Worm (Caenorhabditis elegans) whole organism, L1 larva: ENCODE data around the gene C07C7.1.

Source experiments
- C16A3.4 ChIP-seq: fragments of 150-350 bp; optimal IDR thresholded peaks from 2 replicates; lab custom pipeline; 2014; ENCODE audit warnings: missing biosample characterization, missing genetic modification characterization
- C34B4.2 ChIP-seq: sonication (generic microtip); optimal IDR thresholded peaks from 2 replicates; lab custom pipeline; 2017; ENCODE audit warnings: mild to moderate bottlenecking, missing genetic modification characterization, missing compliant biosample characterization
- Y116A8C.19 ChIP-seq: sonication (generic microtip); optimal IDR thresholded peaks from 2 replicates; lab custom pipeline; 2016; ENCODE audit warnings: missing compliant biosample characterization, missing genetic modification characterization, borderline replicate concordance
- alr-1 ChIP-seq: fragments of 200-800 bp; sonication (Bioruptor generic); optimal IDR thresholded peaks from 2 replicates; lab custom pipeline; 2018; ENCODE audit warnings: borderline replicate concordance, mild to moderate bottlenecking, missing genetic modification characterization, missing compliant biosample characterization
- aly-2 ChIP-seq: fragments of 150-350 bp; optimal IDR thresholded peaks from 2 replicates; lab custom pipeline; 2014; ENCODE audit warnings: missing biosample characterization, missing genetic modification characterization
- ceh-82 ChIP-seq, 3 experiments: fragments of 150-350 bp in 1 of 3; sonication (generic microtip) in 2 of 3; optimal IDR thresholded peaks; 2 replicates each; lab custom pipeline; 2014 to 2017; ENCODE audit warnings: missing biosample characterization in 3 of 3, missing genetic modification characterization in 3 of 3
- ces-1 ChIP-seq: fragments of 150-350 bp; optimal IDR thresholded peaks from 2 replicates; lab custom pipeline; 2014; ENCODE audit warnings: missing biosample characterization, missing genetic modification reagents, missing genetic modification characterization
- efl-1 ChIP-seq, 4 experiments: fragments of 150-350 bp; optimal IDR thresholded peaks in 3 of 4; peaks in 1 of 4; 1 replicate in 1 of 4; 2 replicates in 3 of 4; lab custom pipeline; 2014; ENCODE audit warnings: missing biosample characterization in 2 of 4, missing genetic modification characterization in 2 of 4, missing genetic modification reagents in 2 of 4
- efl-3 ChIP-seq: fragments of 200-800 bp; sonication (Bioruptor generic); optimal IDR thresholded peaks from 2 replicates; lab custom pipeline; 2018; ENCODE audit warnings: mild to moderate bottlenecking, missing genetic modification characterization, missing compliant biosample characterization
- elt-3 ChIP-seq, 6 experiments: fragments of 150-350 bp in 1 of 6; sonication (generic microtip); optimal IDR thresholded peaks; 2 replicates each; lab custom pipeline; 2017 to 2018; ENCODE audit warnings: missing biosample characterization in 6 of 6, missing genetic modification characterization in 6 of 6, inconsistent platforms in 1 of 6
- fkh-10 ChIP-seq: sonication (generic microtip); optimal IDR thresholded peaks from 2 replicates; lab custom pipeline; 2017; ENCODE audit warnings: missing biosample characterization, missing genetic modification reagents, missing genetic modification characterization
- fos-1 ChIP-seq: fragments of 150-350 bp; optimal IDR thresholded peaks from 2 replicates; lab custom pipeline; 2014; ENCODE audit warnings: missing biosample characterization, missing genetic modification characterization
- hlh-17 ChIP-seq: fragments of 200-800 bp; sonication (Bioruptor generic); optimal IDR thresholded peaks from 2 replicates; lab custom pipeline; 2018; ENCODE audit warnings: missing genetic modification characterization, mild to moderate bottlenecking, missing compliant biosample characterization, moderate library complexity, borderline replicate concordance
- hpl-2 ChIP-seq: fragments of 150-350 bp; optimal IDR thresholded peaks from 2 replicates; lab custom pipeline; 2014; ENCODE audit warnings: missing biosample characterization, missing genetic modification reagents, missing genetic modification characterization
- lin-13 ChIP-seq: fragments of 150-350 bp; optimal IDR thresholded peaks from 2 replicates; lab custom pipeline; 2014; ENCODE audit warnings: missing biosample characterization, missing genetic modification reagents, missing genetic modification characterization
- lin-35 ChIP-seq, 2 experiments: fragments of 150-350 bp; optimal IDR thresholded peaks; 2 replicates each; lab custom pipeline; 2014; ENCODE audit warnings: missing biosample characterization in 2 of 2, missing genetic modification characterization in 2 of 2, missing genetic modification reagents in 2 of 2
- lin-39 ChIP-seq: fragments of 150-350 bp; optimal IDR thresholded peaks from 2 replicates; lab custom pipeline; 2014; ENCODE audit warnings: missing biosample characterization, missing genetic modification reagents, missing genetic modification characterization
- mef-2 ChIP-seq: fragments of 150-350 bp; optimal IDR thresholded peaks from 2 replicates; lab custom pipeline; 2014; ENCODE audit warnings: missing biosample characterization, missing genetic modification characterization
- nhr-12 ChIP-seq: sonication (generic microtip); optimal IDR thresholded peaks from 2 replicates; lab custom pipeline; 2017; ENCODE audit warnings: missing biosample characterization, missing genetic modification characterization
- nhr-20 ChIP-seq: sonication (generic microtip); optimal IDR thresholded peaks from 2 replicates; lab custom pipeline; 2016; ENCODE audit warnings: mild to moderate bottlenecking, missing genetic modification characterization, missing compliant biosample characterization
- nhr-237 ChIP-seq: fragments of 150-350 bp; optimal IDR thresholded peaks from 2 replicates; lab custom pipeline; 2014; ENCODE audit warnings: missing biosample characterization, missing genetic modification characterization
- nhr-47 ChIP-seq: sonication (generic microtip); optimal IDR thresholded peaks from 2 replicates; lab custom pipeline; 2016; ENCODE audit warnings: mild to moderate bottlenecking, missing genetic modification characterization, moderate library complexity, missing compliant biosample characterization
- nhr-71 ChIP-seq: sonication (generic microtip); optimal IDR thresholded peaks from 2 replicates; lab custom pipeline; 2016; ENCODE audit warnings: mild to moderate bottlenecking, missing genetic modification characterization, moderate library complexity, missing compliant biosample characterization
- nhr-85 ChIP-seq: sonication (generic microtip); peaks from one replicate; lab custom pipeline; 2016; ENCODE audit warnings: missing genetic modification characterization, inconsistent platforms, missing compliant biosample characterization
- pag-3 ChIP-seq: sonication (generic microtip); optimal IDR thresholded peaks from 2 replicates; lab custom pipeline; 2017; ENCODE audit warnings: missing genetic modification characterization, mild to moderate bottlenecking, missing compliant biosample characterization, antibody characterized with exemption, borderline replicate concordance; ENCODE audit not compliant: insufficient read depth
- pax-3 ChIP-seq: fragments of 200-800 bp; sonication (Bioruptor generic); optimal IDR thresholded peaks from 2 replicates; lab custom pipeline; 2018; ENCODE audit warnings: mild to moderate bottlenecking, missing genetic modification characterization, moderate library complexity, missing compliant biosample characterization
- rnt-1 ChIP-seq: sonication (generic microtip); optimal IDR thresholded peaks from 2 replicates; lab custom pipeline; 2016; ENCODE audit warnings: mild to moderate bottlenecking, missing genetic modification characterization, moderate library complexity, missing compliant biosample characterization
- skn-1 ChIP-seq: fragments of 150-350 bp; optimal IDR thresholded peaks from 2 replicates; lab custom pipeline; 2014; ENCODE audit warnings: missing biosample characterization, missing genetic modification characterization
- snu-23 ChIP-seq: sonication (generic microtip); optimal IDR thresholded peaks from 2 replicates; lab custom pipeline; 2016; ENCODE audit warnings: missing genetic modification characterization, missing compliant biosample characterization
- swsn-7 ChIP-seq: sonication (generic microtip); optimal IDR thresholded peaks from 2 replicates; lab custom pipeline; 2016; ENCODE audit warnings: missing genetic modification characterization, missing compliant biosample characterization
- tbx-2 ChIP-seq: sonication (generic microtip); optimal IDR thresholded peaks from 2 replicates; lab custom pipeline; 2016; ENCODE audit warnings: missing genetic modification characterization, missing compliant biosample characterization
- unc-130 ChIP-seq: fragments of 150-350 bp; optimal IDR thresholded peaks from 2 replicates; lab custom pipeline; 2017; ENCODE audit warnings: missing biosample characterization, missing genetic modification characterization, inconsistent platforms
- unc-98 ChIP-seq: fragments of 200-800 bp; sonication (Bioruptor generic); IDR thresholded peaks from 2 replicates; pipeline ENCODE4 v1.3.6; 2022; ENCODE audit warnings: missing genetic modification characterization, missing compliant biosample characterization
- zip-4 ChIP-seq: fragments of 200-800 bp; sonication (Bioruptor generic); optimal IDR thresholded peaks from 2 replicates; lab custom pipeline; 2018; ENCODE audit warnings: mild to moderate bottlenecking, missing genetic modification characterization, moderate library complexity, missing compliant biosample characterization

The C07C7.1 gene

ce11 chrIV:9218415-9218814 is 33.8 kb downstream of the C07C7.1 start:
- TF ChIP-seq C34B4.2 (tag; lab: Kevin White, UChicago) (no peak), efl-1 (optimal IDR thresholded peaks at IDR 0.05; lab: Kevin White, UChicago) (no peak), efl-1 (GFP tag; optimal IDR thresholded peaks at IDR 0.05 in 1 of 2; lab: Kevin White, UChicago) (peak in 1 of 2 experiments; percentile 74)

DNA sequence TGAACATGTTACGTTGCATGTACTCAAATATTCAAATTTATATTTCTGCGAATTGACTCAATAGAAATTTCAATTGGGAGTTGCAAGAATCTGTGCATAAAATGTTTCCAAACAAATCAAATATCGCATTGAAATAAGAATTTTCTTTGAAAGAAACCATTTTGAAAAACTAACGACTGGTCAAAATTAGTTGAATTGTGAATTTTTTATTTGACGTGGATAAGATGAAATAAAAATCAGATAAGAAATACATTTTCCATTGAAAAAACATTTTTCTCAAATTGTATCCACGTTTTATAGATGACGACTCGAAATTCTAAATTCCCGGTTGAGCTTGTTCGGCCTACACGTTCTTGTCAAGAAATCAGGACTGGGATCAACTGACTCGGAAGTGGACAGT is 40.2 kb downstream of the C07C7.1 start, which contains the start of gene C46C2.3:
C46C2.3 (plus strand) TSS at position 301 of the 400 bp plus-strand sequence.
- TF ChIP-seq unc-98 (GFP tag; lab: Robert Waterston, UW), result no peak
- TF ChIP-seq aly-2 (tag; lab: Kevin White, UChicago), result no peak
- no peak for TF ChIP-seq snu-23 (GFP tag; lab: Kevin White, UChicago)
- TF ChIP-seq mef-2 (tag; lab: Kevin White, UChicago), result no peak
- no peak for TF ChIP-seq hpl-2 (GFP tag; lab: Kevin White, UChicago)
- TF ChIP-seq lin-13, result no peak
- TF ChIP-seq hlh-17 (GFP tag; lab: Kevin White, UChicago), result no peak
- TF ChIP-seq alr-1 (tag; lab: Kevin White, UChicago), result no peak
- TF ChIP-seq nhr-47 (tag; lab: Kevin White, UChicago), result no peak
- no peak for TF ChIP-seq nhr-237
- TF ChIP-seq efl-3 (GFP tag; lab: Kevin White, UChicago), result no peak
- TF ChIP-seq pax-3 (tag; lab: Kevin White, UChicago), result no peak
- TF ChIP-seq ces-1 (GFP tag; lab: Kevin White, UChicago), result no peak
- no peak for TF ChIP-seq lin-39 (tag; lab: Kevin White, UChicago)
- no peak for TF ChIP-seq nhr-12 (tag; lab: Kevin White, UChicago)
- no peak for TF ChIP-seq nhr-20 (tag; lab: Kevin White, UChicago)
- no peak for TF ChIP-seq fos-1 (tag; lab: Kevin White, UChicago)
- no peak for TF ChIP-seq nhr-71 (tag; lab: Kevin White, UChicago)
- no peak for TF ChIP-seq nhr-85 (tag; lab: Kevin White, UChicago)
- TF ChIP-seq ceh-82 (tag; optimal IDR thresholded peaks at IDR 0.05; lab: Kevin White, UChicago), result no peak

DNA sequence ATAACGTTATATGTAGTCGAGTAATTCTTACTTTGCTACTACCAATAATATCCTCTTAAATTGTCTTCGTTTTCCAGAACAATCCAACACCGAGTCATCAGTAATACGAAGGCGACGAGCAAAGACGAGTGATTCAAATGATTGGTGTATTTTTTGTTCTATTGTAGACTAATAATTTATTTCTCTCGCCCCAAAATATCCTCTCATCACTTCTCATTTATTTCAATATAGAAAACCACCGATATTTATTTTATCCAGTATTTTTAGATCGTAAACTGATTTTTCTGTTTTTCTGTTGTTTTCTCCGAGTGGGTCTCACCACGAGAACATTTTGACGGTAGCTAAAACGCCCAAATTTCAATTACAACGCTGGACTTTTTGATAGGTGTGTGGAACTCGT is 43.0 kb downstream of the C07C7.1 start:
- TF ChIP-seq skn-1 (tag; lab: Kevin White, UChicago) (no peak), rnt-1 (tag; lab: Kevin White, UChicago) (no peak), fkh-10 (GFP tag; lab: Kevin White, UChicago) (no peak), C16A3.4 (tag; lab: Kevin White, UChicago) (no peak), Y116A8C.19 (tag; lab: Kevin White, UChicago) (no peak), zip-4 (GFP tag; lab: Kevin White, UChicago) (no peak)

DNA sequence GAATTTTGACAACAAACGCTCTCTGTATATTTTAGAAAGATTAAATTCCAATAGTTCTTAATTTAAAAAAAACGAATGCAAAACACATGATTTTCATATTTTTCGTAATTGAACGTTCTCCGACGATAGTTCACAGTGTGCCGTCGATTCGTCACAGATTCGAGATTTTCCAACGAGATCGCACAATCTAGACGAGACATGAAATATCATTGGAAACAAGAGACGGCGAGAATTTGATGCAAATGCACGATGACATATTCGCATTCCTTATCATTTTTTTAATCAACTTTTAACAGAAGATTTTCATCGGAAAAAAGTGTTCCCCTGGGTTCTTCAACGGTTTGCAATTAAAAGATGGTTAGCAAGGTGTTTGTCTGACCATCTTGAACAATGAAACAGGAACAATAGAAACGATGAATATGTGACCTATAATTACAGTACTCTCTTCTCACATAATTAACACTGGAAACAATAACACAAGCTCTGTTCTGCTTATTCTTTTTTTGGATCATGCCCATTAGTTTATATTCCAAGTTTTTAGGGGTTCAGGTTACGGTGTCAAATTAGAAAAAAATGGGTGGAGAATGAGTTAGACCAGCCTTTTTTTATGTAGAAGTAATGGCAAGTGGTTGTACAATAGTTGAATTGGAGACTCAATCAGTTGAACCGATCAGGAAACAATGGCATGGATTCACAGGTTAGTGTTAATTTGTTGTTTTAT is 47.9 kb downstream of the C07C7.1 start, which contains the start of gene Y11D7A.3:
Y11D7A.3 (plus strand) TSS at position 671 of the 721 bp plus-strand sequence.
- peak; percentile 58 for TF ChIP-seq unc-130 (tag; lab: Kevin White, UChicago)
- TF ChIP-seq mef-2 (tag; lab: Kevin White, UChicago), result no peak
- peak; percentile 15 for TF ChIP-seq tbx-2 (tag; lab: Kevin White, UChicago)
- TF ChIP-seq nhr-85 (tag; lab: Kevin White, UChicago), result no peak
- peak in 1 of 6 experiments; percentile 65 for TF ChIP-seq elt-3 (tag; optimal IDR thresholded peaks at IDR 0.05; lab: Kevin White, UChicago)
- no peak for TF ChIP-seq pag-3
- TF ChIP-seq swsn-7 (tag; lab: Kevin White, UChicago), result no peak
- TF ChIP-seq lin-35 (GFP tag; optimal IDR thresholded peaks at IDR 0.05; lab: Kevin White, UChicago), result peak in 1 of 2 experiments; percentile 11
